Fruit fly (Drosophila melanogaster) S2 (cell line): ENCODE data around the gene CG43139.

Source experiments
- CG8478 ChIP-seq: fragments of >200 bp; optimal IDR thresholded peaks from 2 replicates; lab custom pipeline; 2018
- CTCF ChIP-seq, 2 experiments: fragments of >200 bp; optimal IDR thresholded peaks; 2 replicates each; lab custom pipeline; 2018

The CG43139 gene

DNA sequence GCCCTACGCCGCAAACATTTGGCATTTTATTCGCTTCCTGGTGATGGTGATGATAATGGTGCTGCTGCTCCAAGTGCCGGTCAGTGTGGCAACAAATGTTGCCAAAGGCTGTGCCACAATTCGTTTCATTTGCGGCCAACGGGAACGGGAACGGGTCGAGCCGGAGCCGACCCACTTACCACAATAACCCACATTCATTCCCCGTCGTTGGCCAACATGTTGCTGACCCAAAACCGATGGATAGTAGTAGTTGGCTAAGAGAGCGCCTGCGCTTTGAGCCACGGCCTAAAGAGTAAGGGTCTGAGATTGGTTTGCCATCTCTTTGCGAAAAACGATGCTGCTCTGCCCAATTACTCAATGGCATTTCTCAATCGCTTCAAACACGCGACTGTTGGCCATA is 38.9 kb downstream of the CG43139 start:
- TF ChIP-seq CG8478 (lab: Kevin White, UChicago) (no peak), CTCF (optimal IDR thresholded peaks at IDR 0.05; lab: Kevin White, UChicago) (no peak)
